5 worm cellular contexts compared by ENCODE assay signal in genomic region chrX:10132546-10133032, ce11.
TF ChIP-seq lines count a peak whose summit lies in the region.
"Not testable (repeated sequence)": the region's sequence is repeated elsewhere in the genome, so short reads cannot be mapped to it uniquely, and the experiment has no call there.

No protein-coding gene starts in this region.

TF ChIP-seq in whole organism, L1 larva, 84 proteins besides CTCF, POLR2A, EP300 and RAD21 (continues in another document):
- TF ChIP-seq irx-1 (tag; optimal IDR thresholded peaks at IDR 0.05; lab: Kevin White, UChicago) (peak; percentile 45), xbp-1 (tag; optimal IDR thresholded peaks at IDR 0.05; lab: Kevin White, UChicago) (peak; percentile 52), C16A3.4 (tag; optimal IDR thresholded peaks at IDR 0.05; lab: Kevin White, UChicago) (peak; percentile 54), snu-23 (GFP tag; optimal IDR thresholded peaks at IDR 0.05; lab: Kevin White, UChicago) (peak; percentile 77), lin-35 (GFP tag; optimal IDR thresholded peaks at IDR 0.05; lab: Kevin White, UChicago) (peak in 1 of 2 experiments; percentile 53), nhr-71 (tag; optimal IDR thresholded peaks at IDR 0.05; lab: Kevin White, UChicago) (peak; percentile 59), swsn-7 (tag; optimal IDR thresholded peaks at IDR 0.05; lab: Kevin White, UChicago) (peak; percentile 59), jun-1 (tag; optimal IDR thresholded peaks at IDR 0.05; lab: Kevin White, UChicago) (peak; percentile 26), blmp-1 (tag; optimal IDR thresholded peaks at IDR 0.05; lab: Kevin White, UChicago) (peak; percentile 31), fkh-8 (tag; optimal IDR thresholded peaks at IDR 0.05; lab: Kevin White, UChicago) (peak; percentile 36), mep-1 (tag; optimal IDR thresholded peaks at IDR 0.05; lab: Kevin White, UChicago) (peak; percentile 69), fos-1 (tag; optimal IDR thresholded peaks at IDR 0.05; lab: Kevin White, UChicago) (peak; percentile 29), lin-14 (GFP tag; optimal IDR thresholded peaks at IDR 0.05; lab: Kevin White, UChicago) (peak; percentile 60), lsy-2 (tag; optimal IDR thresholded peaks at IDR 0.05; lab: Kevin White, UChicago) (peak in 1 of 2 experiments; percentile 59), nhr-20 (tag; optimal IDR thresholded peaks at IDR 0.05; lab: Kevin White, UChicago) (peak; percentile 50), nhr-77 (tag; optimal IDR thresholded peaks at IDR 0.05; lab: Kevin White, UChicago) (peak; percentile 40), tbx-2 (tag; optimal IDR thresholded peaks at IDR 0.05; lab: Kevin White, UChicago) (peak; percentile 44), ceh-82 (tag; optimal IDR thresholded peaks at IDR 0.05; lab: Kevin White, UChicago) (peak in 2 of 3 experiments; percentile 32 to 53)

TF ChIP-seq in whole organism, L3 larva, 47 proteins besides CTCF, POLR2A, EP300 and RAD21:
- TF ChIP-seq lin-15B (tag; optimal IDR thresholded peaks at IDR 0.05; lab: Kevin White, UChicago) (peak; percentile 17), jun-1 (tag; optimal IDR thresholded peaks at IDR 0.05; lab: Kevin White, UChicago) (peak; percentile 65), ceh-82 (tag; optimal IDR thresholded peaks at IDR 0.05; lab: Kevin White, UChicago) (peak; percentile 10), ceh-28 (tag; optimal IDR thresholded peaks at IDR 0.05; lab: Kevin White, UChicago) (peak; percentile 11), nhr-43 (tag; optimal IDR thresholded peaks at IDR 0.05; lab: Kevin White, UChicago; ENCODE audit: poor library complexity, severe bottlenecking) (peak; percentile 69), lsy-12 (tag; optimal IDR thresholded peaks at IDR 0.05; lab: Kevin White, UChicago) (peak; percentile 38), hmg-11 (tag; optimal IDR thresholded peaks at IDR 0.05; lab: Kevin White, UChicago) (peak; percentile 77), elt-2 (tag; optimal IDR thresholded peaks at IDR 0.05; lab: Kevin White, UChicago) (peak; percentile 48), fos-1 (tag; optimal IDR thresholded peaks at IDR 0.05; lab: Kevin White, UChicago) (peak; percentile 45), tbx-2 (tag; optimal IDR thresholded peaks at IDR 0.05; lab: Kevin White, UChicago) (peak; percentile 42), nhr-23 (tag; optimal IDR thresholded peaks at IDR 0.05; lab: Kevin White, UChicago) (peak; percentile 37), lin-39 (tag; optimal IDR thresholded peaks at IDR 0.05; lab: Kevin White, UChicago) (peak; percentile 8), nfya-1 (tag; optimal IDR thresholded peaks at IDR 0.05; lab: Kevin White, UChicago; ENCODE audit: insufficient read depth) (peak; percentile 46)
TF ChIP-seq in whole organism, L3 larva: peak in this region for 13; not testable (repeated sequence) for 34.

TF ChIP-seq in whole organism, early embryonic, 17 proteins besides CTCF, POLR2A, EP300 and RAD21:
- TF ChIP-seq hnd-1 (tag; optimal IDR thresholded peaks at IDR 0.05; lab: Kevin White, UChicago): peak; percentile 76
- TF ChIP-seq tbx-11 (GFP tag; IDR thresholded peaks at IDR 0.05; lab: Robert Waterston, UW): peak; percentile 89
- TF ChIP-seq ets-7 (tag; optimal IDR thresholded peaks at IDR 0.05; lab: Kevin White, UChicago): peak; percentile 14
- TF ChIP-seq sea-1 (GFP tag; conservative IDR thresholded peaks at IDR 0.05; lab: Robert Waterston, UW): peak; percentile 94
- TF ChIP-seq B0310.2 (tag; optimal IDR thresholded peaks at IDR 0.05; lab: Kevin White, UChicago): peak; percentile 62
- TF ChIP-seq ceh-13 (GFP tag; optimal IDR thresholded peaks at IDR 0.05; lab: Kevin White, UChicago): peak; percentile 72
- peak; percentile 92 for TF ChIP-seq pes-1 (GFP tag; IDR thresholded peaks at IDR 0.05; lab: Robert Waterston, UW)
- TF ChIP-seq scrt-1 (GFP tag; IDR thresholded peaks at IDR 0.05; lab: Robert Waterston, UW): peak; percentile 89
- TF ChIP-seq aly-1 (tag; optimal IDR thresholded peaks at IDR 0.05; lab: Kevin White, UChicago): peak; percentile 88
- peak; percentile 68 for TF ChIP-seq F13C5.2 (tag; optimal IDR thresholded peaks at IDR 0.05; lab: Kevin White, UChicago)
- TF ChIP-seq ceh-36 (tag; optimal IDR thresholded peaks at IDR 0.05; lab: Kevin White, UChicago): peak; percentile 79
- peak; percentile 81 for TF ChIP-seq hmg-4 (GFP tag; optimal IDR thresholded peaks at IDR 0.05; lab: Kevin White, UChicago)
- TF ChIP-seq hmbx-1 (tag; optimal IDR thresholded peaks at IDR 0.05; lab: Kevin White, UChicago): peak; percentile 53
- peak; percentile 86 for TF ChIP-seq tbx-37 (GFP tag; conservative IDR thresholded peaks at IDR 0.05; lab: Robert Waterston, UW)
- peak; percentile 87 for TF ChIP-seq flt-1 (GFP tag; IDR thresholded peaks at IDR 0.05; lab: Robert Waterston, UW)

TF ChIP-seq in whole organism, midembryonic, 9 proteins besides CTCF, POLR2A, EP300 and RAD21:
- TF ChIP-seq klf-2 (GFP tag; conservative IDR thresholded peaks at IDR 0.05; lab: Robert Waterston, UW): peak; percentile 93
- peak; percentile 93 for TF ChIP-seq flt-1 (GFP tag; IDR thresholded peaks at IDR 0.05; lab: Robert Waterston, UW)
- TF ChIP-seq ref-1 (GFP tag; conservative IDR thresholded peaks at IDR 0.05; lab: Robert Waterston, UW): peak; percentile 83
- TF ChIP-seq med-1 (GFP tag; optimal IDR thresholded peaks at IDR 0.05; lab: Kevin White, UChicago; ENCODE audit: insufficient read depth): peak; percentile 32
- peak; percentile 94 for TF ChIP-seq tab-1 (GFP tag; IDR thresholded peaks at IDR 0.05; lab: Robert Waterston, UW)
- peak; percentile 89 for TF ChIP-seq ztf-23 (GFP tag; IDR thresholded peaks at IDR 0.05; lab: Robert Waterston, UW)
- peak; percentile 91 for TF ChIP-seq T22C8.4 (GFP tag; IDR thresholded peaks at IDR 0.05; lab: Robert Waterston, UW)
- TF ChIP-seq ztf-29 (GFP tag; IDR thresholded peaks at IDR 0.05; lab: Robert Waterston, UW): peak; percentile 41; the same call in 1 of the 2 replicates
- peak; percentile 68 for TF ChIP-seq cog-1 (tag; optimal IDR thresholded peaks at IDR 0.05; lab: Kevin White, UChicago)

TF ChIP-seq in whole organism, young adult, 124 proteins besides CTCF, POLR2A, EP300 and RAD21 (continues in another document):
- TF ChIP-seq snpc-1.1 (tag; optimal IDR thresholded peaks at IDR 0.05; lab: Kevin White, UChicago; ENCODE audit: insufficient read depth) (peak; percentile 2), chd-7 (tag; optimal IDR thresholded peaks at IDR 0.05; lab: Kevin White, UChicago) (peak; percentile 54), lsy-27 (tag; optimal IDR thresholded peaks at IDR 0.05; lab: Kevin White, UChicago; ENCODE audit: borderline replicate concordance, insufficient read depth) (peak; percentile 67), nhr-90 (tag; optimal IDR thresholded peaks at IDR 0.05; lab: Kevin White, UChicago) (peak; percentile 67), die-1 (tag; optimal IDR thresholded peaks at IDR 0.05; lab: Kevin White, UChicago) (peak; percentile 84), hsf-1 (GFP tag; IDR thresholded peaks at IDR 0.05; lab: Robert Waterston, UW) (peak; percentile 50; the same call in 1 of the 2 replicates), tlf-1 (GFP tag; optimal IDR thresholded peaks at IDR 0.05; lab: Kevin White, UChicago) (peak; percentile 35), K12H6.12 (tag; optimal IDR thresholded peaks at IDR 0.05; lab: Kevin White, UChicago) (peak; percentile 19), somi-1 (GFP tag; optimal IDR thresholded peaks at IDR 0.05; lab: Kevin White, UChicago) (peak; percentile 27), mxl-1 (tag; optimal IDR thresholded peaks at IDR 0.05; lab: Kevin White, UChicago) (peak; percentile 36), lin-40 (tag; optimal IDR thresholded peaks at IDR 0.05; lab: Kevin White, UChicago) (peak; percentile 62), madf-10 (tag; optimal IDR thresholded peaks at IDR 0.05; lab: Kevin White, UChicago) (peak; percentile 73), ceh-100 (GFP tag; IDR thresholded peaks at IDR 0.05; lab: Robert Waterston, UW) (peak; percentile 43), F23B12.7 (tag; optimal IDR thresholded peaks at IDR 0.05; lab: Kevin White, UChicago; ENCODE audit: insufficient read depth) (peak; percentile 51), B0336.3 (GFP tag; IDR thresholded peaks at IDR 0.05; lab: Robert Waterston, UW) (peak; percentile 65; the same call in 1 of the 2 replicates), egrh-3 (GFP tag; IDR thresholded peaks at IDR 0.05; lab: Robert Waterston, UW) (peak; percentile 23; the same call in 1 of the 2 replicates), Y56A3A.18 (GFP tag; IDR thresholded peaks at IDR 0.05; lab: Robert Waterston, UW) (peak; percentile 75; the same call in 1 of the 2 replicates), ztf-26 (tag; optimal IDR thresholded peaks at IDR 0.05; lab: Kevin White, UChicago) (peak; percentile 36), mcd-1 (GFP tag; IDR thresholded peaks at IDR 0.05; lab: Robert Waterston, UW) (peak; percentile 53), aptf-3 (GFP tag; IDR thresholded peaks at IDR 0.05; lab: Robert Waterston, UW) (0 out of 2 replicates have a peak, but pooled peaks have one; percentile 65), attf-3 (GFP tag; conservative IDR thresholded peaks at IDR 0.05; lab: Robert Waterston, UW) (0 out of 2 replicates have a peak, but pooled peaks have one; percentile 24), ama-1 (GFP tag; optimal IDR thresholded peaks at IDR 0.05; lab: Kevin White, UChicago) (peak; percentile 54 to 81), ztf-18 (tag; optimal IDR thresholded peaks at IDR 0.05; lab: Kevin White, UChicago) (peak; percentile 50), D2030.7 (GFP tag; IDR thresholded peaks at IDR 0.05; lab: Robert Waterston, UW) (peak; percentile 71), pbrm-1 (GFP tag; IDR thresholded peaks at IDR 0.05; lab: Robert Waterston, UW) (peak; percentile 84), rpc-1 (optimal IDR thresholded peaks at IDR 0.05; lab: Kevin White, UChicago) (peak; percentile 92), rpc-1 (tag; optimal IDR thresholded peaks at IDR 0.05; lab: Kevin White, UChicago) (peak; percentile 89), ceh-27 (GFP tag; optimal IDR thresholded peaks at IDR 0.05; lab: Kevin White, UChicago) (peak; percentile 39), hlh-12 (tag; optimal IDR thresholded peaks at IDR 0.05; lab: Kevin White, UChicago) (peak; percentile 43), F52B5.7 (tag; optimal IDR thresholded peaks at IDR 0.05; lab: Kevin White, UChicago) (peak; percentile 67), ekl-4 (GFP tag; IDR thresholded peaks at IDR 0.05; lab: Robert Waterston, UW) (0 out of 2 replicates have a peak, but pooled peaks have one; percentile 38), athp-1 (tag; optimal IDR thresholded peaks at IDR 0.05; lab: Kevin White, UChicago) (peak; percentile 69), hmg-1.2 (GFP tag; IDR thresholded peaks at IDR 0.05; lab: Robert Waterston, UW) (peak; percentile 68), him-1 (tag; optimal IDR thresholded peaks at IDR 0.05; lab: Kevin White, UChicago) (peak; percentile 78), zim-3 (tag; optimal IDR thresholded peaks at IDR 0.05; lab: Kevin White, UChicago) (peak; percentile 31), rcor-1 (GFP tag; IDR thresholded peaks at IDR 0.05; lab: Robert Waterston, UW) (peak; percentile 83), ZK185.1 (tag; optimal IDR thresholded peaks at IDR 0.05; lab: Kevin White, UChicago; ENCODE audit: poor library complexity, severe bottlenecking) (peak; percentile 54)
- TF ChIP-seq ama-1 (optimal IDR thresholded peaks at IDR 0.05; lab: Kevin White, UChicago): not testable (repeated sequence)
